Worm (Caenorhabditis elegans): Measurements from ENCODE around the gene trk-1.

The trk-1 gene

DNA sequence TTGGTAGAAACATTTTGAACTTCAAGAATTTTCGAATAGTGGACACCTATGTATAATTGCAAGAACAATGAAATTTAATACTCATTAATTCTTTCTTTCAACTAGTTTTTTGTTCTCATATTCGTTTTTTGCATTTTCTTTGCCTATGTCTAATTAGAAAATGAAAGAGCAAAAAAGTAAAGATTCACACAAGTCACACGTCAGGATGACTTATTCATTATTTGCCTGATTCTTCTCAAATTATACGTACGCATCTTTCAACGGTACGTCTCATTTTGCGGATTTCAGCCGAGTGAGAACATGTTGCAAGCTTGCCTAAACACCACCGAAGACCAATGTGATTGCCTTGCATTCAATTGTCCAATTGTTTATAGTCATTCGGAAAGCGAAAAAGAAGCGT lies 29.9 kb upstream of the trk-1 start, which contains the start of gene nmur-1:
TSS of gene nmur-1 (plus strand) at position 301 of the 400 bp plus-strand sequence.
- TF ChIP-seq efl-1 (GFP tag; optimal IDR thresholded peaks at IDR 0.05) = no peak
- TF ChIP-seq sdz-38 (tag; optimal IDR thresholded peaks at IDR 0.05) = no peak
- no peak for TF ChIP-seq ZK185.1 (tag; optimal IDR thresholded peaks at IDR 0.05; ENCODE audit: poor library complexity, severe bottlenecking)
- TF ChIP-seq snpc-1.3 (tag; optimal IDR thresholded peaks at IDR 0.05; ENCODE audit: insufficient read depth) = no peak

- no peak for TF ChIP-seq ets-4 (GFP tag; optimal IDR thresholded peaks at IDR 0.05)
- no peak for TF ChIP-seq snpc-4 (GFP tag; optimal IDR thresholded peaks at IDR 0.05)
- TF ChIP-seq snpc-4 (tag; optimal IDR thresholded peaks at IDR 0.05) = peak in 2 of 4 experiments; percentile 35 to 66
- TF ChIP-seq mcd-1 (GFP tag; IDR thresholded peaks at IDR 0.05) = no peak
- no peak for TF ChIP-seq unc-62 (GFP tag; optimal IDR thresholded peaks at IDR 0.05)
- TF ChIP-seq Y79H2A.3 (GFP tag; conservative IDR thresholded peaks at IDR 0.05) = no peak
- TF ChIP-seq F57A8.1 (GFP tag; optimal IDR thresholded peaks at IDR 0.05) = peak; percentile 17
- TF ChIP-seq B0261.1 (tag; optimal IDR thresholded peaks at IDR 0.05) = peak; percentile 94
- 0 out of 2 replicates have a peak, but pooled peaks have one; percentile 34 for TF ChIP-seq hsf-1 (GFP tag; IDR thresholded peaks at IDR 0.05)
- peak; percentile 86 for TF ChIP-seq him-1 (tag; optimal IDR thresholded peaks at IDR 0.05)
- TF ChIP-seq ztf-25 (GFP tag; IDR thresholded peaks at IDR 0.05) = peak; percentile 76; the same call in 1 of the 2 replicates
- TF ChIP-seq ztf-18 (tag; optimal IDR thresholded peaks at IDR 0.05) = peak; percentile 54
- TF ChIP-seq nfyb-1 (GFP tag; IDR thresholded peaks at IDR 0.05) = peak; percentile 81
- no peak for TF ChIP-seq dpff-1 (tag; optimal IDR thresholded peaks at IDR 0.05)
- TF ChIP-seq hlh-12 (tag; optimal IDR thresholded peaks at IDR 0.05) = peak; percentile 76
- TF ChIP-seq F49E8.2 (tag; optimal IDR thresholded peaks at IDR 0.05; ENCODE audit: insufficient read depth) = peak; percentile 2
- TF ChIP-seq tlf-1 (GFP tag; optimal IDR thresholded peaks at IDR 0.05) = peak; percentile 0
- TF ChIP-seq nfya-2 (GFP tag; IDR thresholded peaks at IDR 0.05) = no peak
- no peak for TF ChIP-seq C17E4.6 (GFP tag; IDR thresholded peaks at IDR 0.05)
- TF ChIP-seq T07F8.4 (tag; optimal IDR thresholded peaks at IDR 0.05) = peak; percentile 73
- TF ChIP-seq attf-5 (GFP tag; optimal IDR thresholded peaks at IDR 0.05) = peak; percentile 14
- no peak for TF ChIP-seq zfh-2 (GFP tag; conservative IDR thresholded peaks at IDR 0.05)
- peak; percentile 11 for TF ChIP-seq snpc-1.1 (tag; optimal IDR thresholded peaks at IDR 0.05; ENCODE audit: insufficient read depth)
- no peak for TF ChIP-seq F55B11.4 (tag; optimal IDR thresholded peaks at IDR 0.05; ENCODE audit: borderline replicate concordance, insufficient read depth)
- TF ChIP-seq snpc-3.4 (tag; optimal IDR thresholded peaks at IDR 0.05) = peak; percentile 55
- TF ChIP-seq lin-35 (GFP tag; optimal IDR thresholded peaks at IDR 0.05) = peak in 1 of 3 experiments; percentile 60
- no peak for TF ChIP-seq ama-1 (optimal IDR thresholded peaks at IDR 0.05)
- TF ChIP-seq ama-1 (GFP tag; optimal IDR thresholded peaks at IDR 0.05) = peak; percentile 85
- TF ChIP-seq mel-28 (tag; optimal IDR thresholded peaks at IDR 0.05; ENCODE audit: borderline replicate concordance) = peak; percentile 18
- no peak for TF ChIP-seq bed-2 (GFP tag; IDR thresholded peaks at IDR 0.05)
- peak; percentile 75 for TF ChIP-seq snpc-1.3 (tag; optimal IDR thresholded peaks at IDR 0.05; ENCODE audit: insufficient read depth)
- TF ChIP-seq ceh-58 (GFP tag; IDR thresholded peaks at IDR 0.05) = no peak
- TF ChIP-seq attf-3 (GFP tag; conservative IDR thresholded peaks at IDR 0.05) = no peak
- TF ChIP-seq F23B12.7 (tag; optimal IDR thresholded peaks at IDR 0.05; ENCODE audit: insufficient read depth) = peak; percentile 76
- TF ChIP-seq ceh-27 (GFP tag; optimal IDR thresholded peaks at IDR 0.05) = no peak
- peak; percentile 43 for TF ChIP-seq zim-3 (tag; optimal IDR thresholded peaks at IDR 0.05)
- TF ChIP-seq xnd-1 (tag; optimal IDR thresholded peaks at IDR 0.05) = no peak
- TF ChIP-seq unc-130 (GFP tag; optimal IDR thresholded peaks at IDR 0.05) = peak; percentile 32
- no peak for TF ChIP-seq F52B5.7 (tag; optimal IDR thresholded peaks at IDR 0.05)
- no peak for TF ChIP-seq ceh-40 (GFP tag; IDR thresholded peaks at IDR 0.05)
- TF ChIP-seq madf-10 (tag; optimal IDR thresholded peaks at IDR 0.05) = peak; percentile 64
- peak; percentile 97 for TF ChIP-seq tbp1 (GFP tag; optimal IDR thresholded peaks at IDR 0.05)
- no peak for TF ChIP-seq akir-1 (GFP tag; optimal IDR thresholded peaks at IDR 0.05)
Measured at ce11 chrX:8971461-8971860, 20.7 kb upstream of the trk-1 start.

Data from whole organism, young adult.